Fruit fly (Drosophila melanogaster): ENCODE results near the gene CG2519.

CG2519 gene

DNA sequence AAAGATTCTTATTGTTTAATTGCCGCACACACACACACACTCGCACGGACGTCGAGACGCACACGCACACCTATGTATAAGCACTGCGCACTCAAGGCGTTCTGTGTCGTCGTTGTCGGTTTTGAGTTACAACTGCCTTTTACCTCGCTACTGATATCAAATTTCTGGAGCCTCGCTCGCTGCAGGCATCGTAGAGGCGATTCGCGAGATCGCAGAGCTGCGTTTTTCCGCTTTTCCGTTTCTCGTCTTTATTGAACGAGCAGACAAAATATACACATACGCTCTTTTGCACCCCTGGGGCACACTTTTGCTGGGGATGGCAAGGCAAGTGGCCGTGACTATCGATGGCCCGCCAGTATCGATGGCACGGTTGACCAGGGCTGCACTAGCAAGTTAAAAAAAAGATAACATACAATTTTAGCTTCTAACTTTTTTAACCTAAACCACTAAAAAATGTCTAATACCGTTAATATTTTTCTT, at the start of gene CG2519:
TSS of gene CG2519 (minus strand) at position 312 of the 480 bp plus-strand sequence.
- TF ChIP-seq CG1621 (tag; optimal IDR thresholded peaks at IDR 0.05) (no peak), Sox15 (GFP tag; optimal IDR thresholded peaks at IDR 0.05) (no peak), salr (GFP tag; optimal IDR thresholded peaks at IDR 0.05) (no peak), Eip93F (GFP tag; optimal IDR thresholded peaks at IDR 0.05) (no peak), CG4318 (GFP tag; optimal IDR thresholded peaks at IDR 0.05) (no peak), CG10669 (GFP tag; optimal IDR thresholded peaks at IDR 0.05) (no peak), CG6792 (GFP tag; optimal IDR thresholded peaks at IDR 0.05) (peak; percentile 18), CG9139 (GFP tag; optimal IDR thresholded peaks at IDR 0.05) (no peak), Ets21C (GFP tag; optimal IDR thresholded peaks at IDR 0.05) (peak; percentile 32), net (GFP tag; optimal IDR thresholded peaks at IDR 0.05) (no peak), lz (GFP tag; optimal IDR thresholded peaks at IDR 0.05) (peak; percentile 43), Hr39 (GFP tag; optimal IDR thresholded peaks at IDR 0.05) (no peak), CG8319 (GFP tag; optimal IDR thresholded peaks at IDR 0.05) (no peak), Lpt (GFP tag; optimal IDR thresholded peaks at IDR 0.05) (no peak), achi (GFP tag; optimal IDR thresholded peaks at IDR 0.05) (no peak), dsx (GFP tag; optimal IDR thresholded peaks at IDR 0.05; ENCODE audit: poor library complexity, severe bottlenecking) (no peak), CG7368 (GFP tag; optimal IDR thresholded peaks at IDR 0.05) (no peak), CG6163 (GFP tag; IDR thresholded peaks at IDR 0.05) (no peak), CG11294 (GFP tag; IDR thresholded peaks at IDR 0.05) (0 out of 2 replicates have a peak, but pooled peaks have one; percentile 7), CG16779 (tag; optimal IDR thresholded peaks at IDR 0.05) (no peak), CG3032 (tag; optimal IDR thresholded peaks at IDR 0.05) (peak; percentile 48), CG8119 (GFP tag; IDR thresholded peaks at IDR 0.05) (no peak), fd59A (GFP tag; optimal IDR thresholded peaks at IDR 0.05) (no peak), CG11902 (GFP tag; optimal IDR thresholded peaks at IDR 0.05) (no peak), Blimp-1 (GFP tag; optimal IDR thresholded peaks at IDR 0.05) (no peak), CG32006 (GFP tag; optimal IDR thresholded peaks at IDR 0.05) (no peak), Sox102F (GFP tag; optimal IDR thresholded peaks at IDR 0.05) (no peak), CG15336 (GFP tag; IDR thresholded peaks at IDR 0.05) (peak; percentile 25; the same call in 1 of the 2 replicates), eg (GFP tag; IDR thresholded peaks at IDR 0.05) (no peak; the same call in 2 of the 3 replicates), Gug (GFP tag; IDR thresholded peaks at IDR 0.05) (no peak; the same call in 1 of the 2 replicates), Smox (GFP tag; optimal IDR thresholded peaks at IDR 0.05) (no peak), fd85E (GFP tag; optimal IDR thresholded peaks at IDR 0.05) (no peak), dac (GFP tag; optimal IDR thresholded peaks at IDR 0.05) (no peak), fkh (GFP tag; optimal IDR thresholded peaks at IDR 0.05) (no peak), ss (GFP tag; optimal IDR thresholded peaks at IDR 0.05) (no peak), vri (GFP tag; optimal IDR thresholded peaks at IDR 0.05) (no peak), CG31627 (GFP tag; optimal IDR thresholded peaks at IDR 0.05) (peak; percentile 43), Met (GFP tag; optimal IDR thresholded peaks at IDR 0.05) (no peak), Eip78C (GFP tag) (no peak), esn (GFP tag; optimal IDR thresholded peaks at IDR 0.05) (peak; percentile 54), Eip75B (GFP tag; optimal IDR thresholded peaks at IDR 0.05) (no peak), svp (GFP tag) (no peak), CG11762 (GFP tag; optimal IDR thresholded peaks at IDR 0.05; ENCODE audit: insufficient read depth) (no peak), Ets96B (tag; optimal IDR thresholded peaks at IDR 0.05) (no peak), pdm3 (GFP tag; optimal IDR thresholded peaks at IDR 0.05) (no peak), cyc (GFP tag; optimal IDR thresholded peaks at IDR 0.05) (peak; percentile 58), Hr4 (GFP tag; optimal IDR thresholded peaks at IDR 0.05) (no peak), CG8632 (GFP tag; optimal IDR thresholded peaks at IDR 0.05) (no peak), spab (GFP tag; optimal IDR thresholded peaks at IDR 0.05) (no peak), CG6808 (GFP tag; optimal IDR thresholded peaks at IDR 0.05) (no peak), OdsH (GFP tag; optimal IDR thresholded peaks at IDR 0.05) (no peak), CG6276 (GFP tag; optimal IDR thresholded peaks at IDR 0.05) (no peak)
